Worm (Caenorhabditis elegans) whole organism, L1 larva: Measurements from ENCODE around the gene nlp-48.
A peak's percentile ranks its signal among the peaks of the same experiment; 100 is the strongest.

ENCODE experiments used
- C16A3.4 ChIP-seq: fragments of 150-350 bp; optimal IDR thresholded peaks from 2 replicates; lab custom pipeline; 2014; ENCODE audit warnings: missing biosample characterization, missing genetic modification characterization
- F16B12.6 ChIP-seq: fragments of 150-350 bp; optimal IDR thresholded peaks from 2 replicates; lab custom pipeline; 2014; ENCODE audit warnings: missing biosample characterization, missing genetic modification characterization
- aha-1 ChIP-seq: fragments of 150-350 bp; optimal IDR thresholded peaks from 2 replicates; lab custom pipeline; 2014; ENCODE audit warnings: missing biosample characterization, missing genetic modification characterization
- ama-1 ChIP-seq: fragments of 150-350 bp; optimal IDR thresholded peaks from 2 replicates; lab custom pipeline; 2014
- ceh-63 ChIP-seq: fragments of 200-800 bp; sonication (Bioruptor generic); optimal IDR thresholded peaks from 2 replicates; lab custom pipeline; 2018; ENCODE audit warnings: mild to moderate bottlenecking, missing genetic modification characterization, missing compliant biosample characterization
- ceh-8 ChIP-seq: fragments of 200-800 bp; sonication (Bioruptor generic); optimal IDR thresholded peaks from 2 replicates; lab custom pipeline; 2018; ENCODE audit warnings: mild to moderate bottlenecking, missing genetic modification characterization, moderate library complexity, missing compliant biosample characterization
- efl-1 ChIP-seq, 4 experiments: fragments of 150-350 bp; optimal IDR thresholded peaks in 3 of 4; peaks in 1 of 4; 1 replicate in 1 of 4; 2 replicates in 3 of 4; lab custom pipeline; 2014; ENCODE audit warnings: missing biosample characterization in 2 of 4, missing genetic modification characterization in 2 of 4, missing genetic modification reagents in 2 of 4
- elt-2 ChIP-seq: sonication (generic microtip); optimal IDR thresholded peaks from 2 replicates; lab custom pipeline; 2016; ENCODE audit warnings: missing genetic modification characterization, mild to moderate bottlenecking, inconsistent platforms, missing compliant biosample characterization, missing genetic modification reagents
- fkh-10 ChIP-seq: sonication (generic microtip); optimal IDR thresholded peaks from 2 replicates; lab custom pipeline; 2017; ENCODE audit warnings: missing biosample characterization, missing genetic modification reagents, missing genetic modification characterization
- fkh-8 ChIP-seq: sonication (generic microtip); optimal IDR thresholded peaks from 2 replicates; lab custom pipeline; 2016; ENCODE audit warnings: mild to moderate bottlenecking, missing genetic modification characterization, missing compliant biosample characterization
- hlh-4 ChIP-seq: sonication (generic microtip); optimal IDR thresholded peaks from 2 replicates; lab custom pipeline; 2016; ENCODE audit warnings: mild to moderate bottlenecking, missing genetic modification characterization, missing compliant biosample characterization
- irx-1 ChIP-seq: sonication (generic microtip); optimal IDR thresholded peaks from 2 replicates; lab custom pipeline; 2016; ENCODE audit warnings: missing genetic modification characterization, missing compliant biosample characterization
- lin-14 ChIP-seq: fragments of 200-800 bp; sonication (Bioruptor generic); optimal IDR thresholded peaks from 2 replicates; lab custom pipeline; 2018; ENCODE audit warnings: mild to moderate bottlenecking, missing genetic modification characterization, moderate library complexity, missing compliant biosample characterization
- lin-39 ChIP-seq: fragments of 150-350 bp; optimal IDR thresholded peaks from 2 replicates; lab custom pipeline; 2014; ENCODE audit warnings: missing biosample characterization, missing genetic modification reagents, missing genetic modification characterization
- lsy-2 ChIP-seq, 2 experiments: fragments of 150-350 bp; optimal IDR thresholded peaks; 2 replicates each; lab custom pipeline; 2014; ENCODE audit warnings: missing biosample characterization in 2 of 2, missing genetic modification characterization in 2 of 2
- mab-9 ChIP-seq: fragments of 200-800 bp; sonication (Bioruptor generic); IDR thresholded peaks from 2 replicates; pipeline ENCODE4 v1.3.6; 2022; ENCODE audit warnings: missing genetic modification reagents, missing genetic modification characterization, missing compliant biosample characterization
- nhr-11 ChIP-seq: fragments of 150-350 bp; optimal IDR thresholded peaks from 2 replicates; lab custom pipeline; 2014; ENCODE audit warnings: missing biosample characterization, missing genetic modification characterization
- nhr-19 ChIP-seq: fragments of 200-800 bp; sonication (Bioruptor generic); conservative IDR thresholded peaks from 2 replicates; pipeline ENCODE4 v1.3.6; 2022; ENCODE audit warnings: missing genetic modification characterization, missing compliant biosample characterization
- nhr-28 ChIP-seq: fragments of 150-350 bp; optimal IDR thresholded peaks from 2 replicates; lab custom pipeline; 2014; ENCODE audit warnings: missing biosample characterization, missing genetic modification characterization
- nhr-71 ChIP-seq: sonication (generic microtip); optimal IDR thresholded peaks from 2 replicates; lab custom pipeline; 2016; ENCODE audit warnings: mild to moderate bottlenecking, missing genetic modification characterization, moderate library complexity, missing compliant biosample characterization
- nhr-76 ChIP-seq: sonication (generic microtip); optimal IDR thresholded peaks from 2 replicates; lab custom pipeline; 2017; ENCODE audit warnings: missing biosample characterization, missing genetic modification characterization
- nhr-84 ChIP-seq: sonication (generic microtip); optimal IDR thresholded peaks from 2 replicates; lab custom pipeline; 2017; ENCODE audit warnings: missing biosample characterization, missing genetic modification characterization
- nhr-85 ChIP-seq: sonication (generic microtip); peaks from one replicate; lab custom pipeline; 2016; ENCODE audit warnings: missing genetic modification characterization, inconsistent platforms, missing compliant biosample characterization
- nhr-90 ChIP-seq: sonication (generic microtip); optimal IDR thresholded peaks from 2 replicates; lab custom pipeline; 2016; ENCODE audit warnings: mild to moderate bottlenecking, missing genetic modification characterization, missing compliant biosample characterization; ENCODE audit not compliant: poor library complexity
- pax-3 ChIP-seq: fragments of 200-800 bp; sonication (Bioruptor generic); optimal IDR thresholded peaks from 2 replicates; lab custom pipeline; 2018; ENCODE audit warnings: mild to moderate bottlenecking, missing genetic modification characterization, moderate library complexity, missing compliant biosample characterization
- pqm-1 ChIP-seq: sonication (generic microtip); optimal IDR thresholded peaks from 3 replicates; lab custom pipeline; 2017; ENCODE audit warnings: missing biosample characterization, missing genetic modification characterization
- rnt-1 ChIP-seq: sonication (generic microtip); optimal IDR thresholded peaks from 2 replicates; lab custom pipeline; 2016; ENCODE audit warnings: mild to moderate bottlenecking, missing genetic modification characterization, moderate library complexity, missing compliant biosample characterization
- snpc-4 ChIP-seq: fragments of 150-350 bp; optimal IDR thresholded peaks from 2 replicates; lab custom pipeline; 2014; ENCODE audit warnings: missing biosample characterization, missing genetic modification characterization
- snu-23 ChIP-seq: sonication (generic microtip); optimal IDR thresholded peaks from 2 replicates; lab custom pipeline; 2016; ENCODE audit warnings: missing genetic modification characterization, missing compliant biosample characterization
- sptf-1 ChIP-seq: fragments of 150-350 bp; optimal IDR thresholded peaks from 2 replicates; lab custom pipeline; 2014; ENCODE audit warnings: missing biosample characterization, missing genetic modification characterization
- sup-37 ChIP-seq: fragments of 200-800 bp; sonication (Bioruptor generic); optimal IDR thresholded peaks from 2 replicates; lab custom pipeline; 2018; ENCODE audit warnings: mild to moderate bottlenecking, missing genetic modification characterization, missing compliant biosample characterization
- tlp-1 ChIP-seq: fragments of 150-350 bp; optimal IDR thresholded peaks from 2 replicates; lab custom pipeline; 2014; ENCODE audit warnings: missing biosample characterization, missing genetic modification characterization
- unc-86 ChIP-seq: sonication (generic microtip); optimal IDR thresholded peaks from 2 replicates; lab custom pipeline; 2016; ENCODE audit warnings: missing genetic modification characterization, missing compliant biosample characterization
- unc-98 ChIP-seq: fragments of 200-800 bp; sonication (Bioruptor generic); IDR thresholded peaks from 2 replicates; pipeline ENCODE4 v1.3.6; 2022; ENCODE audit warnings: missing genetic modification characterization, missing compliant biosample characterization
- vab-15 ChIP-seq: sonication (generic microtip); optimal IDR thresholded peaks from 2 replicates; lab custom pipeline; 2017; ENCODE audit warnings: missing genotype, mild to moderate bottlenecking, missing genetic modification characterization, missing compliant biosample characterization
- zip-4 ChIP-seq: fragments of 200-800 bp; sonication (Bioruptor generic); optimal IDR thresholded peaks from 2 replicates; lab custom pipeline; 2018; ENCODE audit warnings: mild to moderate bottlenecking, missing genetic modification characterization, moderate library complexity, missing compliant biosample characterization
- ztf-11 ChIP-seq, 2 experiments: sonication (generic microtip); optimal IDR thresholded peaks; 2 replicates each; lab custom pipeline; 2016 to 2017; ENCODE audit warnings: missing genetic modification characterization in 2 of 2, missing biosample characterization in 1 of 2, missing compliant biosample characterization in 1 of 2

The nlp-48 gene

ce11 chrIII:9373779-9374178 lies 27.2 kb downstream of the nlp-48 start:
- TF ChIP-seq mab-9: no peak
- TF ChIP-seq fkh-10 (GFP tag; lab: Kevin White, UChicago): peak; percentile 39
- TF ChIP-seq F16B12.6: no peak
- TF ChIP-seq lin-14 (GFP tag; lab: Kevin White, UChicago): peak; percentile 13
- no peak for TF ChIP-seq hlh-4 (tag; lab: Kevin White, UChicago)
- TF ChIP-seq efl-1 (optimal IDR thresholded peaks at IDR 0.05; lab: Kevin White, UChicago): no peak
- TF ChIP-seq efl-1 (GFP tag; optimal IDR thresholded peaks at IDR 0.05 in 1 of 2; lab: Kevin White, UChicago): peak in 1 of 2 experiments; percentile 25
- TF ChIP-seq, all 84 proteins: peak for 3

- TF ChIP-seq nhr-71 (tag; lab: Kevin White, UChicago): no peak
- no peak for TF ChIP-seq vab-15
- no peak for TF ChIP-seq pqm-1 (tag; lab: Kevin White, UChicago)
- no peak for TF ChIP-seq zip-4
- TF ChIP-seq nhr-76: no peak
- TF ChIP-seq rnt-1 (tag; lab: Kevin White, UChicago): no peak
- TF ChIP-seq aha-1 (tag; lab: Kevin White, UChicago): no peak
- no peak for TF ChIP-seq hlh-4 (tag; lab: Kevin White, UChicago)
- no peak for TF ChIP-seq nhr-19 (GFP tag; lab: Robert Waterston, UW)
- no peak for TF ChIP-seq nhr-85 (tag; lab: Kevin White, UChicago)
- TF ChIP-seq C16A3.4 (tag; lab: Kevin White, UChicago): no peak
- no peak for TF ChIP-seq irx-1
- TF ChIP-seq, all 84 proteins: peak for 0
Observed at ce11 chrIII:9366971-9367370, 34.0 kb downstream of the nlp-48 start, which contains the start of gene crn-6. Gene crn-6 (plus strand): TSS chrIII:9367271.

- TF ChIP-seq ztf-11 (tag; optimal IDR thresholded peaks at IDR 0.05; lab: Kevin White, UChicago) (no peak), sup-37 (no peak), rnt-1 (tag; lab: Kevin White, UChicago) (no peak), elt-2 (peak; percentile 27), nhr-76 (no peak), ceh-63 (no peak), snpc-4 (tag; lab: Kevin White, UChicago) (no peak), ceh-8 (GFP tag; lab: Kevin White, UChicago) (no peak), fkh-8 (tag; lab: Kevin White, UChicago) (no peak), nhr-11 (tag; lab: Kevin White, UChicago) (no peak), unc-98 (GFP tag; lab: Robert Waterston, UW) (no peak), lsy-2 (tag; optimal IDR thresholded peaks at IDR 0.05; lab: Kevin White, UChicago) (no peak), efl-1 (optimal IDR thresholded peaks at IDR 0.05; lab: Kevin White, UChicago) (no peak), efl-1 (GFP tag; optimal IDR thresholded peaks at IDR 0.05 in 1 of 2; lab: Kevin White, UChicago) (peak in 1 of 2 experiments; percentile 28), snu-23 (GFP tag; lab: Kevin White, UChicago) (no peak), tlp-1 (tag; lab: Kevin White, UChicago) (no peak), unc-86 (no peak)
Observed at ce11 chrIII:9366376-9366775, 34.6 kb downstream of the nlp-48 start.

ce11 chrIII:9361228-9361627 lies 39.7 kb downstream of the nlp-48 start, which contains the start of gene flp-25:
Gene flp-25 (plus strand): TSS chrIII:9361528.
- TF ChIP-seq sptf-1 (tag; lab: Kevin White, UChicago) (no peak), F16B12.6 (no peak), nhr-19 (GFP tag; lab: Robert Waterston, UW) (no peak), pax-3 (tag; lab: Kevin White, UChicago) (no peak)
- TF ChIP-seq, all 84 proteins: peak for 0

- TF ChIP-seq lin-39 (tag; lab: Kevin White, UChicago) (no peak), ztf-11 (tag; optimal IDR thresholded peaks at IDR 0.05; lab: Kevin White, UChicago) (no peak), ama-1 (lab: Kevin White, UChicago) (no peak), nhr-90 (tag; lab: Kevin White, UChicago) (no peak), nhr-28 (tag; lab: Kevin White, UChicago) (no peak), nhr-84 (tag; lab: Kevin White, UChicago) (no peak)
- TF ChIP-seq, all 84 proteins: peak for 0
Observed at ce11 chrIII:9359060-9359459, 41.9 kb downstream of the nlp-48 start, which contains the start of gene K04H4.5. Gene K04H4.5 (plus strand): TSS chrIII:9359360.
